Worm (Caenorhabditis elegans): Measurements from ENCODE around the gene ZK353.3.

The ZK353.3 gene

ce11 chrIII:8401887-8402286, 6.1 kb downstream of the ZK353.3 start, which contains the start of gene lap-1:
lap-1 (minus strand) TSS chrIII:8401928.
- TF ChIP-seq tbx-8 (GFP tag; optimal IDR thresholded peaks at IDR 0.05) (no peak), lin-32 (GFP tag; optimal IDR thresholded peaks at IDR 0.05) (no peak), ceh-39 (tag; optimal IDR thresholded peaks at IDR 0.05) (no peak), ham-2 (GFP tag; optimal IDR thresholded peaks at IDR 0.05) (no peak), sem-2 (GFP tag; optimal IDR thresholded peaks at IDR 0.05) (no peak), unc-120 (tag; optimal IDR thresholded peaks at IDR 0.05; ENCODE audit: poor library complexity, severe bottlenecking) (no peak), flh-1 (GFP tag; optimal IDR thresholded peaks at IDR 0.05) (no peak), nhr-2 (tag; optimal IDR thresholded peaks at IDR 0.05) (no peak), M03D4.4 (tag; optimal IDR thresholded peaks at IDR 0.05) (no peak), ceh-83 (GFP tag; optimal IDR thresholded peaks at IDR 0.05) (no peak), elt-3 (tag; optimal IDR thresholded peaks at IDR 0.05) (no peak), drap-1 (GFP tag; optimal IDR thresholded peaks at IDR 0.05) (no peak), mep-1 (tag; optimal IDR thresholded peaks at IDR 0.05) (no peak), nhr-28 (tag; optimal IDR thresholded peaks at IDR 0.05) (no peak)

DNA sequence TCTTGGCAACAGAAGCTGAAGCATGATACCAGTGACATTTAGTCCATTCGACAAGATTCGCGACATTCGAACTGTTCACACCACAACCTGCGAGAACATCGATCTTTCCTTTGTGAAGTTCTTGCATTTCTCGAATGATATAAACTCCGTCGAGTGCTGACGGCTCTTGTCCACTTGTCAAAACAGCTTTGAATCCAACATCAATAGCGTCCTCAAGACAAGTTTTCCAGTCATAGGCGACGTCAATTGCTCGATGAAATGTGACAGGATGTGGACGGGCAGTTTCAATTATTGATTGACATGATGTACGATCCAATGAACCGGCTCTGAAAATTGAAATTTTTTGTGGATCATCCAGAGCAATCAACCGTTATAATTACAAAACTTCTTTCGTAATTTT, 6.8 kb downstream of the ZK353.3 start:
- TF ChIP-seq lin-32 (GFP tag; optimal IDR thresholded peaks at IDR 0.05) (no peak), elt-1 (tag; optimal IDR thresholded peaks at IDR 0.05; ENCODE audit: borderline replicate concordance, insufficient read depth) (no peak), mls-2 (tag; optimal IDR thresholded peaks at IDR 0.05) (no peak), snpc-4 (tag; optimal IDR thresholded peaks at IDR 0.05) (no peak), ceh-39 (tag; optimal IDR thresholded peaks at IDR 0.05) (no peak), mep-1 (tag; optimal IDR thresholded peaks at IDR 0.05) (no peak), lsy-2 (tag; optimal IDR thresholded peaks at IDR 0.05) (no peak), bed-3 (GFP tag; optimal IDR thresholded peaks at IDR 0.05) (no peak), sem-2 (GFP tag; optimal IDR thresholded peaks at IDR 0.05) (no peak), blmp-1 (tag; optimal IDR thresholded peaks at IDR 0.05) (no peak), ceh-83 (GFP tag; optimal IDR thresholded peaks at IDR 0.05) (no peak), nhr-28 (tag; optimal IDR thresholded peaks at IDR 0.05) (no peak), tbx-8 (GFP tag; optimal IDR thresholded peaks at IDR 0.05) (no peak), hlh-1 (tag; optimal IDR thresholded peaks at IDR 0.05) (no peak), nhr-12 (tag; optimal IDR thresholded peaks at IDR 0.05) (no peak), mab-5 (tag; optimal IDR thresholded peaks at IDR 0.05) (no peak), lin-13 (tag; optimal IDR thresholded peaks at IDR 0.05) (no peak), cnd-1 (tag; optimal IDR thresholded peaks at IDR 0.05) (no peak)

DNA sequence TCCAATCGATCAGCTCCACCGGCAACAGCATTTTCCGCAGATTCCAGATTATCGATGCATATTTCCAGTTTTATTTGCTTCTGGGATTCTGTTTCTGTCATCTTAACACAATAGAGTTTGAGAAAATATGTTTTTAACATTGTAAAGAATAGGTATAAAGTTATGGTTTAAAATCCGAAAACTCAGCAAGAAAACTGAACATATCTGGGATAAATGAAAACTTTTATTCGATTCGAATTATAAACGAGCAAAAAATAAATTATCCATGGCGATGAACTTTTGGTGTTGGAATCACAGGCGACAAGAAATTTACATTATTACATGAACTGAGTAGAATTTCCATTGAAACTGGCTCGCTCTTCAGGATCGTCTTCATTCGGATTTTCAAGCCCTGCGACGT, 7.7 kb downstream of the ZK353.3 start, which contains the start of gene cutc-1:
Gene cutc-1 (minus strand): TSS at position 101 of the 400 bp plus-strand sequence.
- no peak for TF ChIP-seq bed-3 (GFP tag; optimal IDR thresholded peaks at IDR 0.05)
- no peak for TF ChIP-seq lin-32 (GFP tag; optimal IDR thresholded peaks at IDR 0.05)
- TF ChIP-seq M03D4.4 (tag; optimal IDR thresholded peaks at IDR 0.05): no peak
- no peak for TF ChIP-seq mep-1 (tag; optimal IDR thresholded peaks at IDR 0.05)
- no peak for TF ChIP-seq hlh-1 (tag; optimal IDR thresholded peaks at IDR 0.05)
- no peak for TF ChIP-seq nhr-2 (tag; optimal IDR thresholded peaks at IDR 0.05)
- no peak for TF ChIP-seq flh-1 (GFP tag; optimal IDR thresholded peaks at IDR 0.05)

DNA sequence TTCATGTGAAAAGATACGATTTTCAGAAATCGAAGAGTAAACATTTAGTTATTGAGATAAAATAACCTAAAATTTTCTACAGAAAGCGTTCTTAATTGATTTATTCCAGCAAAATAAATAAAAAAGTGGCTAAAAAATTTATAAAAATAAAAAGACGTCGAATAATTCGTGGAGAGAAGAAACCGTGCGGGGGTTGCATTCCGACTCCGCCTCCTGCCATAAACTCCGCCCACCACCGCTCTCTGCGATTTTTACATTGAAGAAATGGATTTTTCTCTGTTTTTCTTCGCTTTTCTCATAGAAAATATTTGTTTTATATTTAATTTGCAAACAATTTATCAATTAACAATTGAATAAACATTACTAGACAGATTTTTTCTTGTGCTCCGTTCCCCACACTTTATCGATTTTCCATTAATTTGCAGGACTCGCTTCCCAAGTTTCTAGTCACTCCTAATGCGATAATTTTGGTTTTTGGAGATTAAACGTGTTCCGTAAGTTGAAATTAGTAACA, 9.7 kb downstream of the ZK353.3 start, which contains the start of the genes ubxn-4 and cyy-1:
Gene ubxn-4 (minus strand): TSS at position 114 of the 514 bp plus-strand sequence.
Gene cyy-1 (plus strand): TSS at position 426 of the 514 bp plus-strand sequence.
- TF ChIP-seq mep-1 (tag; optimal IDR thresholded peaks at IDR 0.05) (peak; percentile 44), ceh-43 (GFP tag; optimal IDR thresholded peaks at IDR 0.05) (no peak), nhr-237 (tag; optimal IDR thresholded peaks at IDR 0.05) (no peak), cnd-1 (tag; optimal IDR thresholded peaks at IDR 0.05) (no peak), ces-1 (GFP tag; optimal IDR thresholded peaks at IDR 0.05) (peak; percentile 42), unc-120 (tag; optimal IDR thresholded peaks at IDR 0.05; ENCODE audit: poor library complexity, severe bottlenecking) (no peak), lsy-2 (tag; optimal IDR thresholded peaks at IDR 0.05) (peak; percentile 42), ceh-83 (GFP tag; optimal IDR thresholded peaks at IDR 0.05) (no peak), ham-2 (GFP tag; optimal IDR thresholded peaks at IDR 0.05) (no peak), nhr-28 (tag; optimal IDR thresholded peaks at IDR 0.05) (no peak), nhr-12 (tag; optimal IDR thresholded peaks at IDR 0.05) (no peak), sptf-1 (tag; optimal IDR thresholded peaks at IDR 0.05) (no peak), unc-39 (tag; optimal IDR thresholded peaks at IDR 0.05) (no peak), flh-1 (GFP tag; optimal IDR thresholded peaks at IDR 0.05) (no peak), blmp-1 (tag; optimal IDR thresholded peaks at IDR 0.05) (no peak), mab-5 (tag; optimal IDR thresholded peaks at IDR 0.05) (no peak), drap-1 (GFP tag; optimal IDR thresholded peaks at IDR 0.05) (no peak), pha-4 (tag; optimal IDR thresholded peaks at IDR 0.05) (no peak), lin-32 (GFP tag; optimal IDR thresholded peaks at IDR 0.05) (no peak), unc-62 (GFP tag; optimal IDR thresholded peaks at IDR 0.05) (no peak), snpc-4 (tag; optimal IDR thresholded peaks at IDR 0.05) (no peak), tbx-8 (GFP tag; optimal IDR thresholded peaks at IDR 0.05) (no peak), hlh-1 (tag; optimal IDR thresholded peaks at IDR 0.05) (no peak), nhr-76 (tag; optimal IDR thresholded peaks at IDR 0.05) (no peak)

Data from whole organism, mixed stage, embryonic.